Worm (Caenorhabditis elegans) whole organism, L1 larva: ENCODE results near the gene F53H1.3.
A peak's percentile ranks its signal among the peaks of the same experiment; 100 is the strongest.

Experiments used
- C16A3.4 ChIP-seq: fragments of 150-350 bp; optimal IDR thresholded peaks from 2 replicates; lab custom pipeline; 2014; ENCODE audit warnings: missing biosample characterization, missing genetic modification characterization
- aha-1 ChIP-seq: fragments of 150-350 bp; optimal IDR thresholded peaks from 2 replicates; lab custom pipeline; 2014; ENCODE audit warnings: missing biosample characterization, missing genetic modification characterization
- alr-1 ChIP-seq: fragments of 200-800 bp; sonication (Bioruptor generic); optimal IDR thresholded peaks from 2 replicates; lab custom pipeline; 2018; ENCODE audit warnings: borderline replicate concordance, mild to moderate bottlenecking, missing genetic modification characterization, missing compliant biosample characterization
- blmp-1 ChIP-seq: fragments of 150-350 bp; optimal IDR thresholded peaks from 2 replicates; lab custom pipeline; 2014; ENCODE audit warnings: missing biosample characterization, missing genetic modification characterization
- ceh-63 ChIP-seq: fragments of 200-800 bp; sonication (Bioruptor generic); optimal IDR thresholded peaks from 2 replicates; lab custom pipeline; 2018; ENCODE audit warnings: mild to moderate bottlenecking, missing genetic modification characterization, missing compliant biosample characterization
- ceh-8 ChIP-seq: fragments of 200-800 bp; sonication (Bioruptor generic); optimal IDR thresholded peaks from 2 replicates; lab custom pipeline; 2018; ENCODE audit warnings: mild to moderate bottlenecking, missing genetic modification characterization, moderate library complexity, missing compliant biosample characterization
- ceh-88 ChIP-seq: fragments of 200-800 bp; sonication (Bioruptor generic); IDR thresholded peaks from 2 replicates; pipeline ENCODE4 v1.3.6; 2022; ENCODE audit warnings: missing genetic modification characterization, missing compliant biosample characterization
- ces-1 ChIP-seq: fragments of 150-350 bp; optimal IDR thresholded peaks from 2 replicates; lab custom pipeline; 2014; ENCODE audit warnings: missing biosample characterization, missing genetic modification reagents, missing genetic modification characterization
- dpl-1 ChIP-seq, 3 experiments: fragments of 150-350 bp in 2 of 3; sonication (generic microtip) in 1 of 3; optimal IDR thresholded peaks; 2 replicates each; lab custom pipeline; 2014 to 2017; ENCODE audit warnings: missing biosample characterization in 3 of 3, missing genetic modification characterization in 3 of 3, missing genetic modification reagents in 3 of 3
- efl-1 ChIP-seq, 4 experiments: fragments of 150-350 bp; optimal IDR thresholded peaks in 3 of 4; peaks in 1 of 4; 1 replicate in 1 of 4; 2 replicates in 3 of 4; lab custom pipeline; 2014; ENCODE audit warnings: missing biosample characterization in 2 of 4, missing genetic modification characterization in 2 of 4, missing genetic modification reagents in 2 of 4
- efl-3 ChIP-seq: fragments of 200-800 bp; sonication (Bioruptor generic); optimal IDR thresholded peaks from 2 replicates; lab custom pipeline; 2018; ENCODE audit warnings: mild to moderate bottlenecking, missing genetic modification characterization, missing compliant biosample characterization
- egl-13 ChIP-seq: sonication (generic microtip); optimal IDR thresholded peaks from 2 replicates; lab custom pipeline; 2016; ENCODE audit warnings: missing genotype, missing genetic modification reagents, missing genetic modification characterization, missing compliant biosample characterization
- egl-27 ChIP-seq, 2 experiments: fragments of 150-350 bp in 1 of 2; sonication (generic microtip); optimal IDR thresholded peaks; 3 replicates each; lab custom pipeline; 2017 to 2018; ENCODE audit warnings: missing biosample characterization in 2 of 2, missing genetic modification characterization in 2 of 2, missing genetic modification reagents in 2 of 2
- ets-5 ChIP-seq: fragments of 200-800 bp; sonication (Bioruptor generic); IDR thresholded peaks from 2 replicates; pipeline ENCODE4 v1.3.6; 2022; ENCODE audit warnings: missing genetic modification characterization, missing compliant biosample characterization
- fkh-8 ChIP-seq: sonication (generic microtip); optimal IDR thresholded peaks from 2 replicates; lab custom pipeline; 2016; ENCODE audit warnings: mild to moderate bottlenecking, missing genetic modification characterization, missing compliant biosample characterization
- fos-1 ChIP-seq: fragments of 150-350 bp; optimal IDR thresholded peaks from 2 replicates; lab custom pipeline; 2014; ENCODE audit warnings: missing biosample characterization, missing genetic modification characterization
- hlh-17 ChIP-seq: fragments of 200-800 bp; sonication (Bioruptor generic); optimal IDR thresholded peaks from 2 replicates; lab custom pipeline; 2018; ENCODE audit warnings: missing genetic modification characterization, mild to moderate bottlenecking, missing compliant biosample characterization, moderate library complexity, borderline replicate concordance
- hlh-4 ChIP-seq: sonication (generic microtip); optimal IDR thresholded peaks from 2 replicates; lab custom pipeline; 2016; ENCODE audit warnings: mild to moderate bottlenecking, missing genetic modification characterization, missing compliant biosample characterization
- hpl-2 ChIP-seq: fragments of 150-350 bp; optimal IDR thresholded peaks from 2 replicates; lab custom pipeline; 2014; ENCODE audit warnings: missing biosample characterization, missing genetic modification reagents, missing genetic modification characterization
- irx-1 ChIP-seq: sonication (generic microtip); optimal IDR thresholded peaks from 2 replicates; lab custom pipeline; 2016; ENCODE audit warnings: missing genetic modification characterization, missing compliant biosample characterization
- jun-1 ChIP-seq: fragments of 150-350 bp; optimal IDR thresholded peaks from 2 replicates; lab custom pipeline; 2014; ENCODE audit warnings: missing biosample characterization, missing genetic modification reagents, missing genetic modification characterization
- lin-14 ChIP-seq: fragments of 200-800 bp; sonication (Bioruptor generic); optimal IDR thresholded peaks from 2 replicates; lab custom pipeline; 2018; ENCODE audit warnings: mild to moderate bottlenecking, missing genetic modification characterization, moderate library complexity, missing compliant biosample characterization
- lin-39 ChIP-seq: fragments of 150-350 bp; optimal IDR thresholded peaks from 2 replicates; lab custom pipeline; 2014; ENCODE audit warnings: missing biosample characterization, missing genetic modification reagents, missing genetic modification characterization
- mab-9 ChIP-seq: fragments of 200-800 bp; sonication (Bioruptor generic); IDR thresholded peaks from 2 replicates; pipeline ENCODE4 v1.3.6; 2022; ENCODE audit warnings: missing genetic modification reagents, missing genetic modification characterization, missing compliant biosample characterization
- mdl-1 ChIP-seq, 2 experiments: fragments of 150-350 bp; optimal IDR thresholded peaks; 2 replicates each; lab custom pipeline; 2014 to 2017; ENCODE audit warnings: missing biosample characterization in 2 of 2, missing genetic modification characterization in 2 of 2, inconsistent platforms in 1 of 2
- nhr-19 ChIP-seq: fragments of 200-800 bp; sonication (Bioruptor generic); conservative IDR thresholded peaks from 2 replicates; pipeline ENCODE4 v1.3.6; 2022; ENCODE audit warnings: missing genetic modification characterization, missing compliant biosample characterization
- nhr-20 ChIP-seq: sonication (generic microtip); optimal IDR thresholded peaks from 2 replicates; lab custom pipeline; 2016; ENCODE audit warnings: mild to moderate bottlenecking, missing genetic modification characterization, missing compliant biosample characterization
- nhr-237 ChIP-seq: fragments of 150-350 bp; optimal IDR thresholded peaks from 2 replicates; lab custom pipeline; 2014; ENCODE audit warnings: missing biosample characterization, missing genetic modification characterization
- nhr-71 ChIP-seq: sonication (generic microtip); optimal IDR thresholded peaks from 2 replicates; lab custom pipeline; 2016; ENCODE audit warnings: mild to moderate bottlenecking, missing genetic modification characterization, moderate library complexity, missing compliant biosample characterization
- pax-3 ChIP-seq: fragments of 200-800 bp; sonication (Bioruptor generic); optimal IDR thresholded peaks from 2 replicates; lab custom pipeline; 2018; ENCODE audit warnings: mild to moderate bottlenecking, missing genetic modification characterization, moderate library complexity, missing compliant biosample characterization
- pqm-1 ChIP-seq: sonication (generic microtip); optimal IDR thresholded peaks from 3 replicates; lab custom pipeline; 2017; ENCODE audit warnings: missing biosample characterization, missing genetic modification characterization
- skn-1 ChIP-seq: fragments of 150-350 bp; optimal IDR thresholded peaks from 2 replicates; lab custom pipeline; 2014; ENCODE audit warnings: missing biosample characterization, missing genetic modification characterization
- snpc-4 ChIP-seq: fragments of 150-350 bp; optimal IDR thresholded peaks from 2 replicates; lab custom pipeline; 2014; ENCODE audit warnings: missing biosample characterization, missing genetic modification characterization
- swsn-7 ChIP-seq: sonication (generic microtip); optimal IDR thresholded peaks from 2 replicates; lab custom pipeline; 2016; ENCODE audit warnings: missing genetic modification characterization, missing compliant biosample characterization
- tbx-2 ChIP-seq: sonication (generic microtip); optimal IDR thresholded peaks from 2 replicates; lab custom pipeline; 2016; ENCODE audit warnings: missing genetic modification characterization, missing compliant biosample characterization
- tlp-1 ChIP-seq: fragments of 150-350 bp; optimal IDR thresholded peaks from 2 replicates; lab custom pipeline; 2014; ENCODE audit warnings: missing biosample characterization, missing genetic modification characterization
- unc-130 ChIP-seq: fragments of 150-350 bp; optimal IDR thresholded peaks from 2 replicates; lab custom pipeline; 2017; ENCODE audit warnings: missing biosample characterization, missing genetic modification characterization, inconsistent platforms
- unc-98 ChIP-seq: fragments of 200-800 bp; sonication (Bioruptor generic); IDR thresholded peaks from 2 replicates; pipeline ENCODE4 v1.3.6; 2022; ENCODE audit warnings: missing genetic modification characterization, missing compliant biosample characterization
- xbp-1 ChIP-seq: sonication (generic microtip); optimal IDR thresholded peaks from 2 replicates; lab custom pipeline; 2016; ENCODE audit warnings: missing genetic modification characterization, missing compliant biosample characterization
- zip-4 ChIP-seq: fragments of 200-800 bp; sonication (Bioruptor generic); optimal IDR thresholded peaks from 2 replicates; lab custom pipeline; 2018; ENCODE audit warnings: mild to moderate bottlenecking, missing genetic modification characterization, moderate library complexity, missing compliant biosample characterization
- ztf-4 ChIP-seq: fragments of 150-350 bp; optimal IDR thresholded peaks from 2 replicates; lab custom pipeline; 2014; ENCODE audit warnings: missing biosample characterization, missing genetic modification characterization

F53H1.3 gene

ce11 chrIV:1365771-1366170, 36.8 kb downstream of the F53H1.3 start:
- TF ChIP-seq nhr-71 (tag; lab: Kevin White, UChicago), result no peak
- TF ChIP-seq tlp-1 (tag; lab: Kevin White, UChicago), result no peak
- no peak for TF ChIP-seq lin-39 (tag; lab: Kevin White, UChicago)
- TF ChIP-seq dpl-1 (GFP tag; optimal IDR thresholded peaks at IDR 0.05; lab: Kevin White, UChicago), result no peak
- no peak for TF ChIP-seq efl-3
- TF ChIP-seq egl-27 (tag; optimal IDR thresholded peaks at IDR 0.05; lab: Kevin White, UChicago), result no peak
- TF ChIP-seq ces-1 (GFP tag; lab: Kevin White, UChicago), result no peak
- TF ChIP-seq mab-9, result no peak
- TF ChIP-seq hlh-17, result no peak

- TF ChIP-seq efl-1 (optimal IDR thresholded peaks at IDR 0.05; lab: Kevin White, UChicago), result no peak
- TF ChIP-seq efl-1 (GFP tag; optimal IDR thresholded peaks at IDR 0.05 in 1 of 2; lab: Kevin White, UChicago), result peak in 1 of 2 experiments; percentile 32
- no peak for TF ChIP-seq blmp-1 (tag; lab: Kevin White, UChicago)
Measured at ce11 chrIV:1367041-1367440, 38.1 kb downstream of the F53H1.3 start.

ce11 chrIV:1371300-1371699, 42.3 kb downstream of the F53H1.3 start:
- TF ChIP-seq tbx-2 (tag; lab: Kevin White, UChicago), result no peak
- no peak for TF ChIP-seq nhr-20
- no peak for TF ChIP-seq fkh-8
- no peak for TF ChIP-seq hlh-4 (tag; lab: Kevin White, UChicago)
- TF ChIP-seq blmp-1 (tag; lab: Kevin White, UChicago), result peak; percentile 88
- TF ChIP-seq swsn-7 (tag; lab: Kevin White, UChicago), result no peak
- no peak for TF ChIP-seq ceh-88 (GFP tag; lab: Robert Waterston, UW)
- no peak for TF ChIP-seq aha-1 (tag; lab: Kevin White, UChicago)
- no peak for TF ChIP-seq mdl-1 (tag; optimal IDR thresholded peaks at IDR 0.05; lab: Kevin White, UChicago)
- TF ChIP-seq ceh-63 (GFP tag; lab: Kevin White, UChicago), result no peak
- no peak for TF ChIP-seq C16A3.4 (tag; lab: Kevin White, UChicago)
- TF ChIP-seq snpc-4 (tag; lab: Kevin White, UChicago), result no peak
- no peak for TF ChIP-seq alr-1
- TF ChIP-seq hpl-2 (GFP tag; lab: Kevin White, UChicago), result no peak
- no peak for TF ChIP-seq pax-3 (tag; lab: Kevin White, UChicago)
- TF ChIP-seq lin-14 (GFP tag; lab: Kevin White, UChicago), result no peak
- peak; percentile 28 for TF ChIP-seq ztf-4 (tag; lab: Kevin White, UChicago)
- TF ChIP-seq lin-39 (tag; lab: Kevin White, UChicago), result no peak
- TF ChIP-seq ets-5, result no peak
- TF ChIP-seq unc-98, result no peak
- TF ChIP-seq pqm-1 (tag; lab: Kevin White, UChicago), result no peak
- TF ChIP-seq ceh-8, result no peak
- TF ChIP-seq fos-1 (tag; lab: Kevin White, UChicago), result no peak
- no peak for TF ChIP-seq irx-1 (tag; lab: Kevin White, UChicago)
- peak; percentile 1 for TF ChIP-seq jun-1 (tag; lab: Kevin White, UChicago)

ce11 chrIV:1375289-1375688, 46.3 kb downstream of the F53H1.3 start:
- TF ChIP-seq efl-1 (optimal IDR thresholded peaks at IDR 0.05; lab: Kevin White, UChicago), result no peak
- no peak for TF ChIP-seq efl-1 (GFP tag; optimal IDR thresholded peaks at IDR 0.05 in 1 of 2; lab: Kevin White, UChicago)
- TF ChIP-seq C16A3.4 (tag; lab: Kevin White, UChicago), result no peak
- no peak for TF ChIP-seq nhr-19 (GFP tag; lab: Robert Waterston, UW)
- no peak for TF ChIP-seq unc-130 (tag; lab: Kevin White, UChicago)
- no peak for TF ChIP-seq egl-13 (tag; lab: Kevin White, UChicago)
- TF ChIP-seq zip-4 (GFP tag; lab: Kevin White, UChicago), result no peak
- no peak for TF ChIP-seq skn-1
- no peak for TF ChIP-seq hlh-4 (tag; lab: Kevin White, UChicago)
- no peak for TF ChIP-seq nhr-237 (tag; lab: Kevin White, UChicago)
- no peak for TF ChIP-seq mab-9
- TF ChIP-seq xbp-1 (tag; lab: Kevin White, UChicago), result no peak
- TF ChIP-seq, all 84 proteins: peak for 0
